Worm (Caenorhabditis elegans): ENCODE results near the gene F46B6.6.

ce11 chrV:9771311-9771710 is 15.4 kb downstream of the F46B6.6 start:
- TF ChIP-seq T22C8.4 (GFP tag; IDR thresholded peaks at IDR 0.05) (no peak), flt-1 (GFP tag; IDR thresholded peaks at IDR 0.05) (no peak), klf-2 (GFP tag; conservative IDR thresholded peaks at IDR 0.05) (no peak), tab-1 (GFP tag; IDR thresholded peaks at IDR 0.05) (no peak), ztf-23 (GFP tag; IDR thresholded peaks at IDR 0.05) (no peak), cog-1 (tag; optimal IDR thresholded peaks at IDR 0.05) (no peak), med-1 (GFP tag; optimal IDR thresholded peaks at IDR 0.05; ENCODE audit: insufficient read depth) (no peak), ztf-29 (GFP tag; IDR thresholded peaks at IDR 0.05) (no peak)

Measured in whole organism, midembryonic.